Worm (Caenorhabditis elegans): ENCODE data around the gene hlh-6.

hlh-6 gene

DNA sequence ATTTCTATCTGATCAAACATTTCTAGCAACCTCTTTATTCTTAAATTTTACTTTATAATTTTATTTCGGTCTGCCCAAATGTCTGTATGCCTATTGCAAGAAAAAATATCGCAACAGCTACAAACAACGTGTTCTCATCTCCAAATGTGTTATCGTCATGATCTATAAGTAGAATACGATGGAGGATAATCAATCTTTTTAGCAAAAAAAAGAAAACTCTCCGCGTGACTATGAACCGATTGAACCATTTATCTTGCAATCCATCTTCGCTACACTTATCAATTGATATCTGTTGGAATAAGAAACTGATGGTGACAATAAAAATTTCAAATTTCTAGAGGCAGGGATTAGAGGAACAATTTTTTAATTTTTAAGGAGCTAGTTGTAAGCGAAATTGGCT is 8.7 kb downstream of the hlh-6 start (continued):
- TF ChIP-seq nhr-237 (tag; optimal IDR thresholded peaks at IDR 0.05) = no peak
- TF ChIP-seq fos-1 (tag; optimal IDR thresholded peaks at IDR 0.05) = no peak

- TF ChIP-seq ztf-11 (tag; optimal IDR thresholded peaks at IDR 0.05) (no peak), crh-2 (tag; optimal IDR thresholded peaks at IDR 0.05) (peak; percentile 52), sma-9 (GFP tag; optimal IDR thresholded peaks at IDR 0.05) (peak; percentile 59), sma-9 (tag; optimal IDR thresholded peaks at IDR 0.05) (no peak), dmd-4 (tag; optimal IDR thresholded peaks at IDR 0.05) (no peak), nhr-129 (tag; optimal IDR thresholded peaks at IDR 0.05) (peak; percentile 65), nhr-25 (tag; optimal IDR thresholded peaks at IDR 0.05) (peak; percentile 17), ceh-82 (tag; optimal IDR thresholded peaks at IDR 0.05) (no peak), lsy-2 (tag; optimal IDR thresholded peaks at IDR 0.05) (peak in 1 of 2 experiments; percentile 20), gmeb-1 (tag; optimal IDR thresholded peaks at IDR 0.05) (no peak), elt-1 (tag; optimal IDR thresholded peaks at IDR 0.05) (no peak), blmp-1 (tag; optimal IDR thresholded peaks at IDR 0.05; ENCODE audit: insufficient read depth) (no peak)
Measured at ce11 chrII:9605336-9605735, 9.3 kb downstream of the hlh-6 start, which contains the start of gene nhr-19. Gene nhr-19 (minus strand): TSS chrII:9605526.

- TF ChIP-seq ZK546.5 (tag; optimal IDR thresholded peaks at IDR 0.05) (no peak), R02D3.7 (tag; optimal IDR thresholded peaks at IDR 0.05) (no peak), skn-1 (tag; optimal IDR thresholded peaks at IDR 0.05) (peak; percentile 27)
Measured at ce11 chrII:9604685-9605084, 9.9 kb downstream of the hlh-6 start.

DNA sequence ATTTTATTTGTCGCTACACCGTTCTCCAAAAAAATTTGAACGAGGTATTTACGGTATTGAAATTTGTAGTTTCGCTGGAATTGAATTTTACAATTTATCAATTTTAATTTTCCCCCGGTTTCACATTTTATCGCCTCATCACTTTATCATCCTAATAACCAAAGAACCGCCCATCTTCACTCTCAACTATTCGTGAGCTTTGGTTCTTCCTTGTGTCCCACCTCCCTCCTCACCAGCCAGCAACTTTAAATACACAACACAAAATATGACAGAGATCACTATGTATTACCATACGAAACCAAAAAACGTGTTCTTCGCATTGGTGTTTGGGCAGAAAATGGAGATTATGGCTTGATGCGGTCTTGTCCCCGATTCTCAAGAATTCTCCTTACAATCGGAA is 10.6 kb downstream of the hlh-6 start:
- no peak for TF ChIP-seq snpc-4 (tag; optimal IDR thresholded peaks at IDR 0.05)
- no peak for TF ChIP-seq lin-39 (tag; optimal IDR thresholded peaks at IDR 0.05)
- peak; percentile 8 for TF ChIP-seq fos-1 (tag; optimal IDR thresholded peaks at IDR 0.05)
- no peak for TF ChIP-seq elt-1 (tag; optimal IDR thresholded peaks at IDR 0.05)
- no peak for TF ChIP-seq ama-1 (optimal IDR thresholded peaks at IDR 0.05)
- no peak for TF ChIP-seq alr-1 (tag; optimal IDR thresholded peaks at IDR 0.05)
- no peak for TF ChIP-seq elt-3 (tag; optimal IDR thresholded peaks at IDR 0.05)
- TF ChIP-seq mbf-1 (tag; optimal IDR thresholded peaks at IDR 0.05) = no peak
- no peak for TF ChIP-seq blmp-1 (tag; optimal IDR thresholded peaks at IDR 0.05; ENCODE audit: insufficient read depth)
- TF ChIP-seq nhr-25 (tag; optimal IDR thresholded peaks at IDR 0.05) = peak; percentile 13
- TF ChIP-seq sma-3 (GFP tag; optimal IDR thresholded peaks at IDR 0.05) = no peak
- no peak for TF ChIP-seq zag-1 (tag; optimal IDR thresholded peaks at IDR 0.05)
- TF ChIP-seq nhr-12 (tag; optimal IDR thresholded peaks at IDR 0.05) = no peak
- no peak for TF ChIP-seq egl-27 (tag; optimal IDR thresholded peaks at IDR 0.05)
- no peak for TF ChIP-seq peb-1 (tag; optimal IDR thresholded peaks at IDR 0.05)
- TF ChIP-seq gmeb-1 (tag; optimal IDR thresholded peaks at IDR 0.05) = peak; percentile 14
- no peak for TF ChIP-seq ceh-82 (tag; optimal IDR thresholded peaks at IDR 0.05)
- peak; percentile 40 for TF ChIP-seq nhr-129 (tag; optimal IDR thresholded peaks at IDR 0.05)
- no peak for TF ChIP-seq aly-2 (tag; optimal IDR thresholded peaks at IDR 0.05)
- TF ChIP-seq ZK546.5 (tag; optimal IDR thresholded peaks at IDR 0.05) = no peak
- no peak for TF ChIP-seq unc-55 (GFP tag; optimal IDR thresholded peaks at IDR 0.05)
- TF ChIP-seq mdl-1 (tag; optimal IDR thresholded peaks at IDR 0.05) = no peak
- no peak for TF ChIP-seq nhr-21 (tag; optimal IDR thresholded peaks at IDR 0.05)
- no peak for TF ChIP-seq ztf-4 (tag; optimal IDR thresholded peaks at IDR 0.05)
- TF ChIP-seq crh-2 (tag; optimal IDR thresholded peaks at IDR 0.05) = peak; percentile 10
- TF ChIP-seq unc-39 (tag; optimal IDR thresholded peaks at IDR 0.05) = no peak
- TF ChIP-seq nhr-11 (tag; optimal IDR thresholded peaks at IDR 0.05) = no peak
- TF ChIP-seq nhr-237 (tag; optimal IDR thresholded peaks at IDR 0.05) = no peak
- TF ChIP-seq lsy-2 (tag; optimal IDR thresholded peaks at IDR 0.05) = no peak
- no peak for TF ChIP-seq F13H6.1 (tag; optimal IDR thresholded peaks at IDR 0.05)
- peak; percentile 65 for TF ChIP-seq sma-9 (GFP tag; optimal IDR thresholded peaks at IDR 0.05)
- no peak for TF ChIP-seq sma-9 (tag; optimal IDR thresholded peaks at IDR 0.05)

DNA sequence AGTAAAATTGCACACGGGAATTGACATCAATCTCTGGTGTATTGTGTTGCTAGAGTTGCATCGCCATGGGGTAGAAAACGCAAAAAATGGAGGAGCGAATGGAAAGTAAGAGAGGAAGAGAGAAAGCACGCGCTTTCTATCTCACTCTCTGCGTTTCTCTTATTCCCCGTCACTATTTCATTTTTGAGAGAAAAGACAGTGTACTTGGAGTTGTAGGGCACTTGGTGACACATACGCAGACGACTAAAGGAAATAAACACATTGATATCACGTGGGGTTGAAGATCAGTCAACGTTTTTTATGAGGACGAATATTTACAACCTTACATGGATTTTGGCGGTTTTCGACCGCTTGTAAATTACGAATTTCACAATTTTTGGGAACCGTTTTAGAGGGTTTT is 11.2 kb downstream of the hlh-6 start:
- TF ChIP-seq fos-1 (tag; optimal IDR thresholded peaks at IDR 0.05) (peak; percentile 96), unc-39 (tag; optimal IDR thresholded peaks at IDR 0.05) (no peak), Y55F3AM.14 (GFP tag; optimal IDR thresholded peaks at IDR 0.05) (peak; percentile 79), nhr-237 (tag; optimal IDR thresholded peaks at IDR 0.05) (no peak), skn-1 (tag; optimal IDR thresholded peaks at IDR 0.05) (peak; percentile 45), lin-13 (GFP tag; optimal IDR thresholded peaks at IDR 0.05) (peak; percentile 84), blmp-1 (tag; optimal IDR thresholded peaks at IDR 0.05; ENCODE audit: insufficient read depth) (peak; percentile 96), gmeb-1 (tag; optimal IDR thresholded peaks at IDR 0.05) (peak; percentile 87), lin-11 (tag; optimal IDR thresholded peaks at IDR 0.05) (no peak), nhr-11 (tag; optimal IDR thresholded peaks at IDR 0.05) (peak; percentile 68), ztf-11 (tag; optimal IDR thresholded peaks at IDR 0.05) (no peak), sem-4 (tag; optimal IDR thresholded peaks at IDR 0.05) (peak; percentile 93), C34F6.9 (tag; optimal IDR thresholded peaks at IDR 0.05) (peak; percentile 98), ceh-82 (tag; optimal IDR thresholded peaks at IDR 0.05) (no peak), nhr-6 (tag; optimal IDR thresholded peaks at IDR 0.05) (peak; percentile 96), nhr-25 (tag; optimal IDR thresholded peaks at IDR 0.05) (peak; percentile 97), mdl-1 (tag; optimal IDR thresholded peaks at IDR 0.05) (peak; percentile 99 to 100), nhr-77 (tag; optimal IDR thresholded peaks at IDR 0.05) (no peak), sma-3 (GFP tag; optimal IDR thresholded peaks at IDR 0.05) (peak; percentile 96), zag-1 (tag; optimal IDR thresholded peaks at IDR 0.05) (peak; percentile 78), elt-3 (tag; optimal IDR thresholded peaks at IDR 0.05) (no peak), crh-2 (tag; optimal IDR thresholded peaks at IDR 0.05) (peak; percentile 97), snpc-4 (tag; optimal IDR thresholded peaks at IDR 0.05) (peak; percentile 53), nhr-12 (tag; optimal IDR thresholded peaks at IDR 0.05) (no peak), lin-39 (tag; optimal IDR thresholded peaks at IDR 0.05) (no peak), lsy-2 (tag; optimal IDR thresholded peaks at IDR 0.05) (peak; percentile 32 to 95), dmd-4 (tag; optimal IDR thresholded peaks at IDR 0.05) (no peak), ztf-4 (tag; optimal IDR thresholded peaks at IDR 0.05) (peak; percentile 92)

Data from whole organism, L2 larva.